Fruit fly (Drosophila melanogaster) whole organism, embryonic: Measurements from ENCODE around the gene CG3008.

Experiments
- Asciz ChIP-seq: fragments of 200-800 bp; sonication (Bioruptor generic); optimal IDR thresholded peaks from 2 replicates; lab custom pipeline; 2017; ENCODE audit warnings: missing biosample characterization, mild to moderate bottlenecking, missing genetic modification characterization, missing genetic modification reagents
- B-H2 ChIP-seq: fragments of 200-800 bp; sonication (Bioruptor generic); optimal IDR thresholded peaks from 2 replicates; lab custom pipeline; 2018; ENCODE audit warnings: missing biosample characterization, mild to moderate bottlenecking, missing genetic modification characterization
- CG10267 ChIP-seq: fragments of 200-800 bp; sonication (Bioruptor generic); optimal IDR thresholded peaks from 2 replicates; lab custom pipeline; 2018; ENCODE audit warnings: missing biosample characterization, mild to moderate bottlenecking, missing genetic modification characterization, moderate library complexity
- CG12659 ChIP-seq: fragments of 200-800 bp; sonication (Bioruptor generic); optimal IDR thresholded peaks from 3 replicates; lab custom pipeline; 2017; ENCODE audit warnings: mild to moderate bottlenecking, missing biosample characterization, missing genetic modification reagents, missing genetic modification characterization
- CG14710 ChIP-seq: fragments of 200-800 bp; sonication (Bioruptor generic); optimal IDR thresholded peaks from 3 replicates; lab custom pipeline; 2019; ENCODE audit warnings: missing biosample characterization, mild to moderate bottlenecking, missing genetic modification characterization, moderate library complexity
- CG17385 ChIP-seq: fragments of 200-800 bp; sonication (Bioruptor generic); optimal IDR thresholded peaks from 3 replicates; lab custom pipeline; 2018; ENCODE audit warnings: missing biosample characterization, mild to moderate bottlenecking, missing genetic modification characterization
- CG2712 ChIP-seq: fragments of 200-800 bp; optimal IDR thresholded peaks from 3 replicates; lab custom pipeline; 2019; ENCODE audit warnings: missing biosample characterization, mild to moderate bottlenecking, missing genetic modification characterization, moderate library complexity
- CG31388 ChIP-seq: fragments of 200-800 bp; sonication (Bioruptor generic); optimal IDR thresholded peaks from 2 replicates; lab custom pipeline; 2016; ENCODE audit warnings: missing biosample characterization, missing genetic modification characterization
- CG32532 ChIP-seq: fragments of 200-800 bp; sonication (Bioruptor generic); IDR thresholded peaks from 2 replicates; pipeline ENCODE4 v1.3.6; 2022; ENCODE audit warnings: missing biosample characterization, missing genetic modification characterization
- CG33213 ChIP-seq: fragments of 200-800 bp; sonication (Bioruptor generic); optimal IDR thresholded peaks from 3 replicates; lab custom pipeline; 2016; ENCODE audit warnings: missing biosample characterization, missing genetic modification characterization
- CG34224 ChIP-seq: fragments of 200-800 bp; sonication (Bioruptor generic); IDR thresholded peaks from 3 replicates; pipeline ENCODE4 v1.3.6; 2022; ENCODE audit warnings: missing biosample characterization, missing genetic modification characterization; ENCODE audit not compliant: partially characterized antibody
- CHES-1-like ChIP-seq: fragments of 200-800 bp; sonication (Bioruptor generic); optimal IDR thresholded peaks from 2 replicates; lab custom pipeline; 2016; ENCODE audit warnings: missing biosample characterization, missing genetic modification characterization
- Dp ChIP-seq: fragments of 200-800 bp; sonication (Bioruptor generic); optimal IDR thresholded peaks from 2 replicates; lab custom pipeline; 2018; ENCODE audit warnings: missing biosample characterization, mild to moderate bottlenecking, missing genetic modification characterization, moderate library complexity
- Eip74EF ChIP-seq, 2 experiments: fragments of 200-800 bp in 1 of 2; fragments of >200 bp in 1 of 2; sonication (Bioruptor generic) in 1 of 2; optimal IDR thresholded peaks; 2 replicates each; lab custom pipeline; 2017 to 2019; ENCODE audit warnings: missing biosample characterization in 2 of 2, missing genetic modification characterization in 2 of 2, mild to moderate bottlenecking in 1 of 2, moderate library complexity in 1 of 2
- HLH4C ChIP-seq: fragments of 200-800 bp; sonication (Bioruptor generic); IDR thresholded peaks from 3 replicates; pipeline ENCODE4 v1.3.6; 2022; ENCODE audit warnings: missing biosample characterization, missing genetic modification characterization; ENCODE audit not compliant: partially characterized antibody
- Kr ChIP-seq: fragments of 200-800 bp; sonication (Bioruptor generic); optimal IDR thresholded peaks from 2 replicates; lab custom pipeline; 2017; ENCODE audit warnings: missing biosample characterization, mild to moderate bottlenecking, missing genetic modification characterization
- Med ChIP-seq: fragments of 200-800 bp; sonication (Bioruptor generic); peaks from one replicate; lab custom pipeline; 2016; ENCODE audit warnings: missing biosample characterization, missing genetic modification characterization, mild to moderate bottlenecking, inconsistent platforms, moderate library complexity
- Meics ChIP-seq: fragments of 200-800 bp; sonication (Bioruptor generic); optimal IDR thresholded peaks from 2 replicates; lab custom pipeline; 2017; ENCODE audit warnings: missing biosample characterization, mild to moderate bottlenecking, missing genetic modification characterization
- NfI ChIP-seq: fragments of 200-800 bp; sonication (Bioruptor generic); optimal IDR thresholded peaks from 3 replicates; lab custom pipeline; 2018; ENCODE audit warnings: missing biosample characterization, mild to moderate bottlenecking, missing genetic modification characterization, moderate library complexity
- Pdp1 ChIP-seq, 2 experiments: fragments of 200-800 bp; sonication (Bioruptor generic); optimal IDR thresholded peaks; 3 replicates each; lab custom pipeline; 2016; ENCODE audit warnings: missing biosample characterization in 2 of 2, missing genetic modification characterization in 2 of 2, mild to moderate bottlenecking in 1 of 2, moderate library complexity in 1 of 2
- Sox100B ChIP-seq: fragments of 200-800 bp; sonication (Bioruptor generic); optimal IDR thresholded peaks from 3 replicates; lab custom pipeline; 2018; ENCODE audit warnings: missing biosample characterization, mild to moderate bottlenecking, missing genetic modification characterization
- Tbp ChIP-seq: fragments of >200 bp; optimal IDR thresholded peaks from 2 replicates; lab custom pipeline; 2018; ENCODE audit warnings: missing biosample characterization, missing genetic modification characterization
- Trl ChIP-seq, 3 experiments: fragments of >200 bp in 2 of 3; fragments of 200-800 bp in 1 of 3; sonication (Bioruptor generic) in 1 of 3; optimal IDR thresholded peaks; 2 replicates in 1 of 3; 3 replicates in 2 of 3; lab custom pipeline; 2016 to 2017; ENCODE audit warnings: missing biosample characterization in 1 of 3, missing genetic modification characterization in 1 of 3
- ab ChIP-seq: fragments of 200-800 bp; sonication (Bioruptor generic); optimal IDR thresholded peaks from 2 replicates; lab custom pipeline; 2016; ENCODE audit warnings: missing biosample characterization, missing genetic modification characterization
- emc ChIP-seq: fragments of 200-800 bp; sonication (Bioruptor generic); optimal IDR thresholded peaks from 2 replicates; lab custom pipeline; 2016; ENCODE audit warnings: missing biosample characterization, missing genetic modification characterization
- exex ChIP-seq: fragments of 200-800 bp; sonication (Bioruptor generic); optimal IDR thresholded peaks from 4 replicates; lab custom pipeline; 2018; ENCODE audit warnings: missing biosample characterization, mild to moderate bottlenecking, missing genetic modification characterization, moderate library complexity
- fd96Cb ChIP-seq: fragments of 200-800 bp; sonication (Bioruptor generic); optimal IDR thresholded peaks from 2 replicates; lab custom pipeline; 2018; ENCODE audit warnings: missing biosample characterization, mild to moderate bottlenecking, missing genetic modification characterization, moderate library complexity
- ham ChIP-seq: fragments of 200-800 bp; sonication (Bioruptor generic); IDR thresholded peaks from 2 replicates; pipeline ENCODE4 v1.3.6; 2022; ENCODE audit warnings: missing biosample characterization, missing genetic modification characterization
- hb ChIP-seq: fragments of 200-800 bp; sonication (Bioruptor generic); IDR thresholded peaks from 3 replicates; pipeline ENCODE4 v1.3.6; 2022; ENCODE audit warnings: missing biosample characterization, missing genetic modification characterization; ENCODE audit not compliant: partially characterized antibody
- knrl ChIP-seq: fragments of 200-800 bp; sonication (Bioruptor generic); IDR thresholded peaks from 3 replicates; pipeline ENCODE4 v1.3.6; 2022; ENCODE audit warnings: missing biosample characterization, missing genetic modification characterization; ENCODE audit not compliant: partially characterized antibody
- lilli ChIP-seq: fragments of 200-800 bp; sonication (Bioruptor generic); optimal IDR thresholded peaks from 3 replicates; lab custom pipeline; 2016; ENCODE audit warnings: missing biosample characterization, missing genetic modification characterization
- maf-S ChIP-seq: fragments of 200-800 bp; sonication (Bioruptor generic); optimal IDR thresholded peaks from 2 replicates; lab custom pipeline; 2016; ENCODE audit warnings: missing biosample characterization, missing genetic modification characterization
- prd ChIP-seq, 3 experiments: fragments of >200 bp in 2 of 3; fragments of 200-800 bp in 1 of 3; sonication (Bioruptor generic) in 1 of 3; optimal IDR thresholded peaks in 2 of 3; IDR thresholded peaks in 1 of 3; 2 replicates in 2 of 3; 3 replicates in 1 of 3; pipeline versions ENCODE4 v1.3.6 to Lab custom; 2017 to 2022; ENCODE audit warnings: missing biosample characterization in 1 of 3, missing genetic modification characterization in 1 of 3
- schlank ChIP-seq: fragments of 200-800 bp; sonication (Bioruptor generic); optimal IDR thresholded peaks from 2 replicates; lab custom pipeline; 2018; ENCODE audit warnings: missing biosample characterization, mild to moderate bottlenecking, missing genetic modification characterization
- sens ChIP-seq: fragments of 200-800 bp; sonication (Bioruptor generic); peaks from one replicate; lab custom pipeline; 2016; ENCODE audit warnings: missing biosample characterization, missing genetic modification characterization
- sug ChIP-seq: fragments of 200-800 bp; optimal IDR thresholded peaks from 2 replicates; lab custom pipeline; 2019; ENCODE audit warnings: missing biosample characterization, mild to moderate bottlenecking, missing genetic modification characterization, moderate library complexity
- trem ChIP-seq: fragments of 200-800 bp; optimal IDR thresholded peaks from 3 replicates; lab custom pipeline; 2019; ENCODE audit warnings: missing biosample characterization, mild to moderate bottlenecking, missing genetic modification characterization, moderate library complexity
- trh ChIP-seq: fragments of 200-800 bp; sonication (Bioruptor generic); optimal IDR thresholded peaks from 2 replicates; lab custom pipeline; 2016; ENCODE audit warnings: missing biosample characterization, missing genetic modification characterization
- wdn ChIP-seq: fragments of 200-800 bp; sonication (Bioruptor generic); IDR thresholded peaks from 2 replicates; pipeline ENCODE4 v1.3.6; 2022; ENCODE audit warnings: missing biosample characterization, missing genetic modification characterization

The CG3008 gene

dm6 chr2L:4883023-4883392 is at the start of gene CG3008, which contains the start of gene Cf2 (continued):
- TF ChIP-seq NfI (GFP tag; lab: Kevin White, UChicago) (no peak), trem (tag; lab: Kevin White, UChicago) (peak; percentile 78), sens (GFP tag; lab: Kevin White, UChicago) (peak; percentile 87), CG17385 (GFP tag; lab: Kevin White, UChicago) (no peak), CG12659 (GFP tag; lab: Kevin White, UChicago) (peak; percentile 65), CHES-1-like (GFP tag; lab: Kevin White, UChicago) (no peak), Eip74EF (GFP tag; optimal IDR thresholded peaks at IDR 0.05; lab: Kevin White, UChicago) (no peak), schlank (tag; lab: Kevin White, UChicago) (no peak), ab (GFP tag; lab: Kevin White, UChicago) (no peak), Dp (GFP tag; lab: Kevin White, UChicago) (peak; percentile 29), hb (peak; percentile 88), Sox100B (GFP tag; lab: Kevin White, UChicago) (no peak), CG10267 (peak; percentile 64), CG14710 (peak; percentile 74), maf-S (GFP tag; lab: Kevin White, UChicago) (no peak), CG2712 (tag; lab: Kevin White, UChicago) (peak; percentile 33), Asciz (GFP tag; lab: Kevin White, UChicago) (no peak), HLH4C (peak; percentile 88), lilli (GFP tag; lab: Kevin White, UChicago) (peak; percentile 9), Meics (no peak), Tbp (no peak), prd (optimal IDR thresholded peaks at IDR 0.05; lab: Kevin White, UChicago) (no peak), prd (GFP tag; IDR thresholded peaks at IDR 0.05; lab: Robert Waterston, UW) (no peak), CG34224 (peak; percentile 82), knrl (peak; percentile 90), Trl (optimal IDR thresholded peaks at IDR 0.05; lab: Kevin White, UChicago) (no peak), Trl (GFP tag; optimal IDR thresholded peaks at IDR 0.05; lab: Kevin White, UChicago) (no peak), CG31388 (GFP tag; lab: Kevin White, UChicago) (no peak), CG33213 (peak; percentile 8), trh (GFP tag; lab: Kevin White, UChicago) (no peak), fd96Cb (tag; lab: Kevin White, UChicago) (no peak), emc (GFP tag; lab: Kevin White, UChicago) (no peak), ham (GFP tag; lab: Robert Waterston, UW) (no peak), B-H2 (GFP tag; lab: Kevin White, UChicago) (no peak), wdn (GFP tag; lab: Robert Waterston, UW) (no peak)

- TF ChIP-seq Med (peak; percentile 58), Pdp1 (GFP tag; optimal IDR thresholded peaks at IDR 0.05; lab: Kevin White, UChicago) (peak in 1 of 2 experiments; percentile 71), Kr (GFP tag; lab: Kevin White, UChicago) (no peak), CG32532 (GFP tag; lab: Robert Waterston, UW) (no peak), sug (tag; lab: Kevin White, UChicago) (peak; percentile 20), exex (tag; lab: Kevin White, UChicago) (peak; percentile 80)
Observed at dm6 chr2L:4835091-4835689, 47.9 kb upstream of the CG3008 start, which contains the start of gene Ir25a. Ir25a (minus strand) TSS chr2L:4835300.
